Worm (Caenorhabditis elegans) whole organism, dauer: ENCODE results near the gene Y41D4A.4.

Experiments used
- unc-62 ChIP-seq: sonication (generic microtip); optimal IDR thresholded peaks from 2 replicates; lab custom pipeline; 2017; ENCODE audit warnings: missing biosample characterization, missing genetic modification reagents, missing genetic modification characterization

Y41D4A.4 gene

DNA sequence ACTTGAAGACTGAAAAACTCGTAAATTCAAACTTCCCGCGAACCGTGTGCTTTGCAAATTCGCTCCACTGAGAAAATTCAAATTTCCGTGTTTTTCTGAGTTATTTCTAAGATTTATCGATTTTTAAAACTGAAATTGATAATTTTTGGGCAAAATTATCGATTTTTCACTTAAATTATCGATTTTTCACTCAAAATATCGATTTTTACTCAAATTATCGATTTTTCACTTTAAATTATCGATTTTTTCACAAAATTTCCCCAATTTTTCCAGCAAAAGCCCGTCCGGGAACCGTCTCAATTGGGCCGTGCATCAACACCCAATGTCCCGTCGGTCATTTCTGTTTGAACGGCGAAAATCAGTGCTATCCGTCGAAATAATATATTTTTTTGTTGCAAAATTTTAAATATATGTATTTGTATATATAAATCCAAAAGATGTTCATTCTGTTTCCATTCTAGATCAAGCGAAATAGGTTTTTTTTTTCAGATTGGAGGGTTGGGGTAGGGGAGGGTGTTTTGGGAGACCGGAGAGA is 18.2 kb upstream of the Y41D4A.4 start:
- TF ChIP-seq unc-62 (GFP tag; lab: Kevin White, UChicago): no peak

DNA sequence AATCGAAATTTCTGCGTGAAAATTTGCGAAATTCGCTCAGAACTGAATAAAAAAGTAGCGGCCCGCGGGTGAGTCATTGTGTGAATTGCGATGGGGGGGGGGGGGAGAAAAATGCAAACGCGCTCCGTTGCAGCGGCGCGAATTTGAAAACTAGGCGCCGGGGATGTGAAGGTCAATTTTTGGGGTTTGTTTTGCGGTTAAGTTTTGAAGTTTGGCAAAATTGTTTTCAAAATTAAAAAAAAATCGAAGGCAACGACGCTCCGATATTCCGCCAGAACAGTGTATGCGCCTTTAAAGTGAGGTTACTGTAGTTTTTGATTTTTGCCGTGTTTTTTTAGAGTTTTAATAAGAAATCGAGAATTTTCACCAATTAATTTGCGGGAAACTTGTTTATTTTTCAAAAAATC is 7.5 kb upstream of the Y41D4A.4 start:
- TF ChIP-seq unc-62 (GFP tag; lab: Kevin White, UChicago): no peak

DNA sequence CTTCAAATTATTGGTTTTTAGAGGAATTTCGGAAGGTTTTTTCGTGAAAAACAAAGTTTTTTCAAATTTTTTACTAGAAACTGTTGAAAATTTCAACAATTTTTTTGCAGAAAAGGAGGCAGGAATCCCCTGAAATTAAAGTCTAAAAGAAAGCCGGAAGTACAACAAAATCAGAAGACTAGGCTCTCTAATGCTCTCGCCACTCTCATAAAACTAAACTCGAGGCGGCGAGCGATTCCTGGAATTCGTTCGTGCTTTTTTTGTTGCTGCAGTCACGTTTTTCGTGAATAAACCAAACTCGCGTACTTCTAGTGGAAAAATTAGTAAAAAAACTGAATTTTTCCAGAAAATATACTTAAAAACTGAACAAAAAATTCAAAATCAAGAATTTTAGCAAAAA is 6.9 kb upstream of the Y41D4A.4 start:
- no peak for TF ChIP-seq unc-62 (GFP tag; lab: Kevin White, UChicago)

DNA sequence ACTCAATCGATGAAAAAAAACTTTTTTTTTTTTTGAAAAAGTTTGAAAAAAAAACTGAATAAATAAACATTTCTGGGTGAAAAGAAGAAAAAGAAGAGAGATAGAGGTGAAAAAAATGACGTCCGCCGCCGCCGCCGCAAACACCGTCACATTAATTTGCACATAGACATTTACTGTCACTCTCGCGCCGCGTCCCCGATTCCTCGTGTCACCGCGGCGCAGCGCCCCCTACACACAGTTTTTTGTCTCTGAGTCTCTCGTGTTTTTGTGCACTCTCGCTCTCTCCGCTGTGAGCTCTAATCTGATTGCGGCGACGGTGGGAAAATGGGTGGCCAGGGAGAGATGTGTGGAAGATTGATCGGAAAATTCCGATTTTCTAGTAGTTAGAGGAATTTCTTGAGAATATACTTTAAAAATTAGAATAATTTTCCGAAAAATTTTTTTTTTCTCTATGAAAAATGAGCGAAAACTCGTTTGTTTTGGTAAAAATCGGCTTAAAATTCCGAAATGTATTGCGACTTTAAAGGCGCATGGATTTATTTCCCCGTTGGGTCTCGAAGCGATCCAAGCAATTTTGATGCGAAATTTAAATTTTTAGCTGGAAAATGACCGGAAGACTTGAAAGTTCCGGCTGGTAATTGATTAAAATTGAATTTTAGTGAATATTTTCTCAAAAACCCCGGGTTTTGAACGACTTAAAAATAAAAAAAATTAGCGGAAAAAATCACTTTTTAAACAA is 6.3 kb upstream of the Y41D4A.4 start:
- TF ChIP-seq unc-62 (GFP tag; lab: Kevin White, UChicago): no peak

DNA sequence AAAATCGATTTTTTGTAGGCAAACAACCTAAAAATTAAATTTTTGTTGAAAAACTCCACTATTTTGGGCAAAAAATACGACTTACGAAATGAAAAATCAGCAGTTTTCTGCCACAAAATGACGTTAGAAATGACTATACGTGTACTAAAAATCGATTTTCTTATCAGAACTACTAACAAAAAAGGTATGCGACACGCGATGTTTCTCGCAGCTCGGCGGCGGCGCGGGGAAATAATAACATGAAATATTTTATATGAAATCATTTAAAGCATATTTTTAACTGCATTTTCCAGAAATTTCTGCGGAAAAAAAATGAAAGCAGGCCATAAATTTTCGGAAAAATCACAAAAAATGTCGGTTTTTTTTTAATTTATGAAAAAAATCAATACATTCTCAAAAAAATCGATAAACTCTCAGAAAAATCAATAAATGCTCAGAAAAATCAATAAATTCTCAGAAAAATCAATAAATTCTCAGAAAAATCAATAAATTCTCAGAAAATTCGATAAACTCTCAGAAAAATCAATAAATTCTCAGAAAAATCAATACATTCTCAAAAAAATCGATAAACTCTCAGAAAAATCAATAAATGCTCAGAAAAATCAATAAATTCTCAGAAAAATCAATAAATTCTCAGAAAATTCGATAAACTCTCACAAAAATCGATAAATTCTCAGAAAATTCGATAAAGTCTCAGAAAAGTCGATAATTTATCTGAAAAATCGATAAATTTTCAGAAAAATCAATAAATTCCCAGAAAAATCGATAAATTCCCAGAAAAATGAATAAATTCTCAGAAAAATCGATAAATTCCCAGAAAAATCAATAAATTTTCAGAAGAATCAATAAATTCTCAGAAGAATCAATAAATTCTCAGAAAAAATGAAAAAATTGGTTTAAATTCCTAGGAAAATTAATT is 5.4 kb upstream of the Y41D4A.4 start, which contains the start of gene ptpn-22:
Gene ptpn-22 (minus strand): TSS at position 158 of the 919 bp plus-strand sequence.
- no peak for TF ChIP-seq unc-62 (GFP tag; lab: Kevin White, UChicago)

DNA sequence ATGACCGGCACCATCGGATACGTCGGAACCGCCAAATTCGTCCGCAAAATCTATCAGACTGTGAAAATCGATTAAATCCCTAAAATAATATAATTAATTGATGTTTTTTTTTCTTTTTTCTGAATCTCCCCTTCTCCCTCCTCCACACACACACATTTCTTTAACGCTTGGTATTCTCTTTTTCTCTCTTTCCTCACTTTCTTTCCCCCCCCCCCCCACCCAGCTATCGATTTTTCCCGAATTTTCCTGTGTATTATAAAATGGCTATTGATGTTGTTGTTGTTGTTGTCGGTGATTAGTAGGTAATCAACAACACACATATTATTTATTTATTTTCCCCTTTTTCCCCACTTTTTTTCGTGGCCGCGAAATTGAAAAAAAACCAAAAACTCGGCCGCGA is 5.4 kb downstream of the Y41D4A.4 start:
- TF ChIP-seq unc-62 (GFP tag; lab: Kevin White, UChicago): no peak

DNA sequence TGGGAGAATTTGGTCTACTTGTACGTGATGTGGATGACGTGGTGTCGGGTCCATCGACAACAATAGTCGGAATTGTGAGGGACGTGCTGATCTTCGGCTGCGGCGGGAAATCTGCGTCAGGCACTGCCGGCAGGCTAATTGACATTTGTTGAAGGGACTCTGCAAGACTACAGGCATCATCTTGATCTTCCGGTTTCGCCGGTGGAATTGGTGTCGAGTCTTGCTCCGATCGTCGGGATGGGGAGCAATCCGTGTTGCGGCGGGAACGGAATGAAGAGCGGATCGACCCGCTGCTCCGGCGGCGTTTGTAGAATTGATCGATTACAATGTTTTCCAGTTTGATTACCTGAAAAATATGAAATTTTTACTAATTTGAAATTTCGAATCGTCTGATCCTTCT is 6.7 kb downstream of the Y41D4A.4 start:
- TF ChIP-seq unc-62 (GFP tag; lab: Kevin White, UChicago): no peak

DNA sequence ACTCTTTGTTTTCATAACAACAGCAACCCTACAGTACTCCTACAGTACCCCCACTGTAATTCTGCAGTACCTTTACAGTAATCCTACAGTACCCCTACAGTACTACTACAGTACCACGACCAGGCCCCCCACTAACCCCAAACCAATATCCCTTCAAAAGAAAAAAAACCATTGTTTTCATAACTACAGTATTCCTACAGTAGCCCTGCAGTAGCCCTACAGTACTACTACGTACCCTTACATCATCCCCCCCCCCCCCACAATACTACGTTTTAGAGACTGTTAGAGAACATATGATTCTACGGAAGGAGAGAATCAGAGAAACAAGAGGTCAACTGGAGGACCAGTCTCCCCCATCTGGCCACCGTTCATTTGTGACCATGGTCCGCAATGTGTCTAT is 7.7 kb downstream of the Y41D4A.4 start, which contains the start of gene Y41D4A.3:
Gene Y41D4A.3 (plus strand): TSS at position 301 of the 400 bp plus-strand sequence.
- no peak for TF ChIP-seq unc-62 (GFP tag; lab: Kevin White, UChicago)

DNA sequence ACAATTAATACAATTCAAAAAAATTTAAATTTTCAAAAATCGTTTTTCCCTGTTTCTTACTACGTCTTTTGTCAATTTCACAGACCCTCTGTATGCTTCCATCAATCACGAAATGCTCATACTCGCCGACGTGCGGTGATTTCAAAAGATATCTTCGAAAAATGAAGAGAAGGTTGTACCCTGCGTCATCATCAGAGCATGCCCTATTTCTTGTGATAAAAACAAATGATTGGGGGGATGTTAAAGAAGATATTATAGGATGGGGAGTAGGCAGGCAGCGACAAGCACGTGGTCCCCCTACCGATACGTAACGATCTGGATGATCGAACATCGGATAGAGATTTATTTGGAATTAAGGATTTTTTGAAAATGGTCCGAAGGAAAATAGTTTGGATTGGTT is 12.8 kb downstream of the Y41D4A.4 start:
- TF ChIP-seq unc-62 (GFP tag; lab: Kevin White, UChicago): no peak

DNA sequence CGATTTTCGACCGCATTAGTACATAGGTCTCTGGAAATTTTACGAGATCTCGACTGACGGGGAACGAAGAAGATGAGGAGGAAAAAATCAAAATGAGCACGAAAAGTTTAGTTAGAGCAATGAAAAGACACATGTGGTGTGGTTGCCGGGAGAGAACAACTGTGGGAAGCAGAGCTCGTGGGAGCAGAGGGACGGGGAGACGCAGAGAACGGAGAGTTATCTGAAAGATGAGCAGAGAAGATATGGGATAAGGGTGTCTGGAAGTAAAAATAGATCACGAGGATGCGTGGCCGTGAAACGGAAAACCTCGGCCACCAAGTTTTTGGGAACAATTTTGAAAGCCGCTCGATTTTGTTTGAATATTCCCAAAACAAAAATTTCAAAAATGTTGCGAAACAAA is 15.8 kb downstream of the Y41D4A.4 start, which contains the start of gene Y41D4A.7:
Gene Y41D4A.7 (minus strand): TSS at position 18 of the 400 bp plus-strand sequence.
- TF ChIP-seq unc-62 (GFP tag; lab: Kevin White, UChicago): no peak

DNA sequence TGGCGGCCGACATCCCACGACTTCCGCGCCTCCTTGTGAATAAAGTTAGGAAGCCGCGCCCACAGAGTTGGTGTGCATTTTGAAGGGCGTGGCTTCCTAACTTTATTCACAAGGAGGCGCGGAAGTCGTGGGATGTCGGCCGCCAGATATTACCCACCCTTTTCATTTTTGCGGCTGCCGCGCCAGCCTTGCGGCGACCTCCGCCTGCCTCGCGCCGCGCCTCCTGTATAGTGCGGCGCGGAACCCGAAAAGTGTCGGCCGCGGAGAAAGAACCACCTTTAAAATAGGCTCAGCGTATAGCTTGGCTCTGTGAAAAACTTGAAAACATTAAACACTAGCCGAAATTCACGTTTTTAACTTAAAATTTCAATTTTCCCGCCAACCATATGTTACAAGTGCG is 17.7 kb downstream of the Y41D4A.4 start:
- TF ChIP-seq unc-62 (GFP tag; lab: Kevin White, UChicago): no peak

DNA sequence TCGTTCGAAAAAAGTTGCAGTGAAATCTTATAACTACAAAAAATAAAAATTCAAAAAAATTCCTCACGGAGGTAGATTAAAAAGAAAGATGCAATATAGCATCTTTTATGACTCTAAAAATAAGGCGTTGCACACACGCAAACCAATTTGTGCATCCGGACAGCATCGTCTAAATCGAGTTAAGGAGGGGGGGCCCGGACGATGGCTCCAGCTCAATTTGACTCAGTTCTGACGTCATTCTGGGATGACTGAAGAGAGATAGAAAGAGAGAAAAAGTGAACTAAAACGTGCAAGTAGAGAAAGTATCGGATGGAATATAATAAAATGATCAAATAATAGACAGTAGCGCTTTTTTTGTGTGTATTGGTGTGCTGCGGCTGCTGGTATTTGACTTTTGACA is 20.2 kb downstream of the Y41D4A.4 start:
- no peak for TF ChIP-seq unc-62 (GFP tag; lab: Kevin White, UChicago)

DNA sequence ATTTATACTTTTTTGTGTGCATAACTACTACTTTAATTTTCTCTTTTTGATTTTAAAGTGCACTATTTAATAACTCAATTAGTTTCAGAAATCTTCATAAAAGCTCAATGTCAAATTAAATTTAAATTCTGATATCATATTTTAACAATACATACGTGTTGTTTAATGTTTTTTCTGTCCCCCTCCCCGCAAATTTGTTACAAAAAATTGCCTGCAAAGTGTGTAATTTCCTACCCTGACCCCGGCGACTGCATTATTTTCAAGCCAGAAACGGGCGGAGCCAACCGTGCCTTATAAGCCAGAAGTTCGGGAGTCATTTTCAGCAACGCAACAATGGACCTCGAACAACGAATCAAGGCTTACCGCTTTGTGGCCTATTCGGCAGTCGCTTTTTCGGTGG is 22.5 kb downstream of the Y41D4A.4 start, which contains the start of gene col-108:
Gene col-108 (plus strand): TSS at position 301 of the 400 bp plus-strand sequence.
- TF ChIP-seq unc-62 (GFP tag; lab: Kevin White, UChicago): no peak

DNA sequence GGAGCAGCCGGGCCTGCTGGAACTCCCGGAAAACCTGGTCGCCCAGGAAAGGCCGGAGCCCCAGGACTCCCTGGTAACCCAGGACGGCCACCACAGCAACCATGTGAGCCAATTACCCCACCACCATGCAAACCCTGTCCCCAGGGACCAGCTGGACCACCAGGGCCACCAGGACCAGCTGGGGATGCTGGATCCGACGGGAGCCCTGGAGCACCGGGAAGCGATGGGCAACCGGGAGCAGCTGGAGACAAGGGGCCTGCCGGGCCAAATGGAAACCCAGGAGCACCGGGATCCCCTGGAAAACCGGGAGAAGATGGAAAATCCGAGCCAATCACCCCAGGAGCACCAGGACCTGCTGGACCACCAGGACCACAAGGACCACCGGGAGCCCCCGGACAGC is 23.3 kb downstream of the Y41D4A.4 start:
- no peak for TF ChIP-seq unc-62 (GFP tag; lab: Kevin White, UChicago)

DNA sequence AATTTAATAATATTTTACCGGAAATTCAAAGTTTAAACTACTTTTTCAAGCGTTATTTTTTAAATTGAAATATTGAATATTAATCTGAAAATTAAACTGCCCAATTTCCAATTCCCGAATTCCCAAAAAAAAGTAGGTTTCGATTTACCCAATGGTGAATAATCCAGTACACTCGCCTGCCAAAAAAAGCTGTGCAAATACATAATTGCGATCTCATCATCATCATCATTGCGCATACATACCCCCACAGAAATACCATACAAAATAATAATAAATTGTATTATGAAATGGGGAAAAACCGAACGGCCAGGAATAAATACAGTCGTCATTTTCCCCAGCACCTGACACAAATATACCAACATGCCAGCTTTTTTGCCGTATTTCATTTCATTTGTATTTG is 26.0 kb downstream of the Y41D4A.4 start, which contains the start of gene Y41D4A.1:
Gene Y41D4A.1 (plus strand): TSS at position 301 of the 400 bp plus-strand sequence.
- TF ChIP-seq unc-62 (GFP tag; lab: Kevin White, UChicago): no peak

DNA sequence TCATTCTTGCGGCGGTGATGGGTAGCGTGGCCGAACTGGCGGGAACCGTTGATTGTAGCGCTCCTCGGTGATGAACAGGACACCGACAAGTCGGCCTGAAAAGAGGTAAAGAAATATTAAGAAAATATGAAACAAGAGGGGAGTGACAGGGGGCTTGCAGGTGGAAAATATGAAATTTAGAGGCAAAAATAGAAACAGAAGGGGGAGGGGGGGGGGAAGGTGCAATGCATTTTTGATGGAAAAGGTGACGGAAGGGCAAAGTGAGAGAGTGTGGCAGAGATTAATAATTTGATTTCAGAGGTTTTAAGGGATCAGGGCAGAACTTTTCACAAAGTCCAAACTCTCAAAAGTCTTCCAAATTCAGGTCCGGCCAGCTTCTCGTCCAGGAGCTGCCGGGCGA is 35.8 kb downstream of the Y41D4A.4 start, which contains the start of gene frpr-19:
Gene frpr-19 (minus strand): TSS at position 101 of the 400 bp plus-strand sequence.
- no peak for TF ChIP-seq unc-62 (GFP tag; lab: Kevin White, UChicago)
